Fruit fly (Drosophila melanogaster) whole organism, embryonic: ENCODE results near the gene CG13055.

Experiments used
- ATbp ChIP-seq: fragments of 200-800 bp; sonication (Bioruptor generic); optimal IDR thresholded peaks from 2 replicates; lab custom pipeline; 2017; ENCODE audit warnings: missing biosample characterization, mild to moderate bottlenecking, missing genetic modification characterization, missing genetic modification reagents
- Aef1 ChIP-seq: fragments of 200-800 bp; sonication (Bioruptor generic); IDR thresholded peaks from 3 replicates; pipeline ENCODE4 v1.3.6; 2022; ENCODE audit warnings: missing biosample characterization, missing genetic modification characterization
- Bdp1 ChIP-seq: fragments of 200-800 bp; sonication (Bioruptor generic); optimal IDR thresholded peaks from 3 replicates; lab custom pipeline; 2016; ENCODE audit warnings: missing biosample characterization, missing genetic modification characterization
- CG10209 ChIP-seq: fragments of 200-800 bp; sonication (Bioruptor generic); optimal IDR thresholded peaks from 3 replicates; lab custom pipeline; 2017; ENCODE audit warnings: missing biosample characterization, mild to moderate bottlenecking, missing genetic modification characterization, missing genetic modification reagents
- CG10274 ChIP-seq: fragments of 200-800 bp; sonication (Bioruptor generic); optimal IDR thresholded peaks from 3 replicates; lab custom pipeline; 2017; ENCODE audit warnings: missing biosample characterization, mild to moderate bottlenecking, missing genetic modification characterization
- CG10959 ChIP-seq: fragments of 200-800 bp; sonication (Bioruptor generic); IDR thresholded peaks from 2 replicates; pipeline ENCODE4 v1.3.6; 2022; ENCODE audit warnings: missing biosample characterization, missing genetic modification characterization
- CG13424 ChIP-seq: fragments of 200-800 bp; sonication (Bioruptor generic); optimal IDR thresholded peaks from 2 replicates; lab custom pipeline; 2019; ENCODE audit warnings: missing biosample characterization, mild to moderate bottlenecking, missing genetic modification characterization, moderate library complexity
- CG15011 ChIP-seq: fragments of 200-800 bp; sonication (Bioruptor generic); optimal IDR thresholded peaks from 3 replicates; lab custom pipeline; 2018; ENCODE audit warnings: missing biosample characterization, mild to moderate bottlenecking, missing genetic modification characterization
- CG15073 ChIP-seq: fragments of 200-800 bp; sonication (Bioruptor generic); optimal IDR thresholded peaks from 2 replicates; lab custom pipeline; 2016; ENCODE audit warnings: missing biosample characterization, missing genetic modification characterization
- CG1603 ChIP-seq: fragments of 200-800 bp; sonication (Bioruptor generic); optimal IDR thresholded peaks from 2 replicates; lab custom pipeline; 2019; ENCODE audit warnings: missing biosample characterization, mild to moderate bottlenecking, missing genetic modification characterization, moderate library complexity
- CG17385 ChIP-seq: fragments of 200-800 bp; sonication (Bioruptor generic); optimal IDR thresholded peaks from 3 replicates; lab custom pipeline; 2018; ENCODE audit warnings: missing biosample characterization, mild to moderate bottlenecking, missing genetic modification characterization
- CG3065 ChIP-seq: fragments of 200-800 bp; sonication (Bioruptor generic); optimal IDR thresholded peaks from 2 replicates; lab custom pipeline; 2016; ENCODE audit warnings: missing biosample characterization, missing genetic modification characterization
- CG3726 ChIP-seq: fragments of 200-800 bp; sonication (Bioruptor generic); IDR thresholded peaks from 3 replicates; pipeline ENCODE4, ENCODE4 v1.3.6; 2022; ENCODE audit warnings: missing biosample characterization, missing genetic modification characterization
- CG4282 ChIP-seq: fragments of 200-800 bp; sonication (Bioruptor generic); optimal IDR thresholded peaks from 2 replicates; lab custom pipeline; 2016; ENCODE audit warnings: missing biosample characterization, missing genetic modification characterization
- CG6854 ChIP-seq: fragments of 200-800 bp; sonication (Bioruptor generic); optimal IDR thresholded peaks from 3 replicates; lab custom pipeline; 2017; ENCODE audit warnings: missing biosample characterization, mild to moderate bottlenecking, missing genetic modification characterization
- CG7357 ChIP-seq: fragments of 200-800 bp; sonication (Bioruptor generic); IDR thresholded peaks from 3 replicates; pipeline ENCODE4 v1.3.6; 2022; ENCODE audit warnings: missing biosample characterization, missing genetic modification characterization
- CG7928 ChIP-seq: fragments of 200-800 bp; sonication (Bioruptor generic); optimal IDR thresholded peaks from 2 replicates; lab custom pipeline; 2017; ENCODE audit warnings: missing biosample characterization, mild to moderate bottlenecking, missing genetic modification characterization
- CG7987 ChIP-seq: fragments of 200-800 bp; sonication (Bioruptor generic); optimal IDR thresholded peaks from 2 replicates; lab custom pipeline; 2018; ENCODE audit warnings: missing biosample characterization, mild to moderate bottlenecking, missing genetic modification characterization, moderate library complexity
- CG8478 ChIP-seq: fragments of >200 bp; optimal IDR thresholded peaks from 2 replicates; lab custom pipeline; 2018
- CG9797 ChIP-seq: fragments of 200-800 bp; sonication (Bioruptor generic); optimal IDR thresholded peaks from 3 replicates; lab custom pipeline; 2018; ENCODE audit warnings: missing biosample characterization, mild to moderate bottlenecking, missing genetic modification characterization
- CG9932 ChIP-seq: fragments of 200-800 bp; sonication (Bioruptor generic); IDR thresholded peaks from 2 replicates; pipeline ENCODE4 v1.3.6; 2022; ENCODE audit warnings: missing biosample characterization, missing genetic modification characterization
- Dfd ChIP-seq, 2 experiments: fragments of >200 bp; optimal IDR thresholded peaks; 2 replicates each; lab custom pipeline; 2017; ENCODE audit warnings: missing biosample characterization in 2 of 2, missing genetic modification characterization in 2 of 2
- E2f1 ChIP-seq: fragments of 200-800 bp; sonication (Bioruptor generic); IDR thresholded peaks from 2 replicates; pipeline ENCODE4 v1.3.6; 2022; ENCODE audit warnings: missing biosample characterization, missing genetic modification characterization
- Hey ChIP-seq: fragments of 200-800 bp; sonication (Bioruptor generic); optimal IDR thresholded peaks from 3 replicates; lab custom pipeline; 2018; ENCODE audit warnings: missing biosample characterization, mild to moderate bottlenecking, missing genetic modification characterization
- Hr78 ChIP-seq, 2 experiments: fragments of 200-800 bp in 1 of 2; fragments of >200 bp in 1 of 2; sonication (Bioruptor generic) in 1 of 2; optimal IDR thresholded peaks; 2 replicates each; lab custom pipeline; 2017 to 2019; ENCODE audit warnings: missing biosample characterization in 2 of 2, missing genetic modification characterization in 2 of 2, mild to moderate bottlenecking in 1 of 2, moderate library complexity in 1 of 2
- NFAT ChIP-seq: fragments of 200-800 bp; sonication (Bioruptor generic); IDR thresholded peaks from 2 replicates; pipeline ENCODE4 v1.3.6; 2022; ENCODE audit warnings: missing biosample characterization, missing genetic modification characterization
- Ptx1 ChIP-seq: fragments of 200-800 bp; sonication (Bioruptor generic); IDR thresholded peaks from 2 replicates; pipeline ENCODE4 v1.3.6; 2022; ENCODE audit warnings: missing biosample characterization, missing genetic modification characterization
- Rx ChIP-seq: fragments of 200-800 bp; sonication (Bioruptor generic); IDR thresholded peaks from 2 replicates; pipeline ENCODE4 v1.3.6; 2022; ENCODE audit warnings: missing biosample characterization, missing genetic modification characterization
- Sry-β ChIP-seq: fragments of 200-800 bp; sonication (Bioruptor generic); optimal IDR thresholded peaks from 2 replicates; lab custom pipeline; 2018; ENCODE audit warnings: missing biosample characterization, mild to moderate bottlenecking, missing genetic modification characterization, moderate library complexity
- al ChIP-seq: fragments of 200-800 bp; sonication (Bioruptor generic); IDR thresholded peaks from 2 replicates; pipeline ENCODE4 v1.3.6; 2022; ENCODE audit warnings: missing biosample characterization, missing genetic modification characterization
- amos ChIP-seq: fragments of 200-800 bp; sonication (Bioruptor generic); IDR thresholded peaks from 2 replicates; pipeline ENCODE4 v1.3.6; 2022; ENCODE audit warnings: missing biosample characterization, missing genetic modification characterization; ENCODE audit not compliant: partially characterized antibody
- ase ChIP-seq: fragments of 200-800 bp; sonication (Bioruptor generic); IDR thresholded peaks from 3 replicates; pipeline ENCODE4 v1.3.6; 2022; ENCODE audit warnings: missing biosample characterization, missing genetic modification characterization
- bigmax ChIP-seq: fragments of 200-800 bp; sonication (Bioruptor generic); optimal IDR thresholded peaks from 2 replicates; lab custom pipeline; 2018; ENCODE audit warnings: missing biosample characterization, mild to moderate bottlenecking, missing genetic modification characterization
- dmrt11E ChIP-seq: fragments of 200-800 bp; sonication (Bioruptor generic); optimal IDR thresholded peaks from 3 replicates; lab custom pipeline; 2018; ENCODE audit warnings: missing biosample characterization, mild to moderate bottlenecking, missing genetic modification characterization, moderate library complexity
- dpn ChIP-seq, 2 experiments: fragments of 200-800 bp; sonication (Bioruptor generic); optimal IDR thresholded peaks; 3 replicates each; lab custom pipeline; 2016; ENCODE audit warnings: missing biosample characterization in 2 of 2, missing genetic modification characterization in 2 of 2
- fd64A ChIP-seq: fragments of 200-800 bp; sonication (Bioruptor generic); optimal IDR thresholded peaks from 3 replicates; lab custom pipeline; 2018; ENCODE audit warnings: missing biosample characterization, mild to moderate bottlenecking, missing genetic modification characterization
- fd96Cb ChIP-seq: fragments of 200-800 bp; sonication (Bioruptor generic); optimal IDR thresholded peaks from 2 replicates; lab custom pipeline; 2018; ENCODE audit warnings: missing biosample characterization, mild to moderate bottlenecking, missing genetic modification characterization, moderate library complexity
- fru ChIP-seq: fragments of >200 bp; optimal IDR thresholded peaks from 2 replicates; lab custom pipeline; 2017
- knrl ChIP-seq: fragments of 200-800 bp; sonication (Bioruptor generic); IDR thresholded peaks from 3 replicates; pipeline ENCODE4 v1.3.6; 2022; ENCODE audit warnings: missing biosample characterization, missing genetic modification characterization; ENCODE audit not compliant: partially characterized antibody
- lbe ChIP-seq: fragments of 200-800 bp; sonication (Bioruptor generic); optimal IDR thresholded peaks from 2 replicates; lab custom pipeline; 2016; ENCODE audit warnings: missing biosample characterization, mild to moderate bottlenecking, missing genetic modification characterization
- mirr ChIP-seq: fragments of 200-800 bp; sonication (Bioruptor generic); optimal IDR thresholded peaks from 3 replicates; lab custom pipeline; 2018; ENCODE audit warnings: missing biosample characterization, mild to moderate bottlenecking, missing genetic modification characterization
- nau ChIP-seq: fragments of 200-800 bp; sonication (Bioruptor generic); optimal IDR thresholded peaks from 3 replicates; lab custom pipeline; 2017; ENCODE audit warnings: missing biosample characterization, mild to moderate bottlenecking, missing genetic modification characterization, missing genetic modification reagents
- otp ChIP-seq: fragments of 200-800 bp; sonication (Bioruptor generic); IDR thresholded peaks from 3 replicates; pipeline ENCODE4, ENCODE4 v1.3.6; 2022; ENCODE audit warnings: missing biosample characterization, missing genetic modification characterization
- pho ChIP-seq: fragments of 200-800 bp; sonication (Bioruptor generic); optimal IDR thresholded peaks from 2 replicates; lab custom pipeline; 2016; ENCODE audit warnings: missing biosample characterization, missing genetic modification characterization
- phol ChIP-seq: fragments of 200-800 bp; sonication (Bioruptor generic); optimal IDR thresholded peaks from 3 replicates; lab custom pipeline; 2018; ENCODE audit warnings: missing biosample characterization, mild to moderate bottlenecking, missing genetic modification characterization, moderate library complexity
- ranshi ChIP-seq: fragments of 200-800 bp; sonication (Bioruptor generic); IDR thresholded peaks from 2 replicates; pipeline ENCODE4 v1.3.6; 2022; ENCODE audit warnings: missing biosample characterization, missing genetic modification characterization
- row ChIP-seq: fragments of 200-800 bp; sonication (Bioruptor generic); IDR thresholded peaks from 3 replicates; pipeline ENCODE4 v1.3.6; 2022; ENCODE audit warnings: missing biosample characterization, missing genetic modification characterization
- slou ChIP-seq: fragments of 200-800 bp; sonication (Bioruptor generic); optimal IDR thresholded peaks from 3 replicates; lab custom pipeline; 2016; ENCODE audit warnings: missing biosample characterization, missing genetic modification characterization
- tin ChIP-seq: fragments of 200-800 bp; sonication (Bioruptor generic); optimal IDR thresholded peaks from 3 replicates; lab custom pipeline; 2016; ENCODE audit warnings: missing biosample characterization, missing genetic modification characterization
- usp ChIP-seq: fragments of >200 bp; optimal IDR thresholded peaks from 2 replicates; lab custom pipeline; 2017; ENCODE audit warnings: missing biosample characterization, missing genetic modification characterization
- zf30C ChIP-seq: fragments of 200-800 bp; sonication (Bioruptor generic); optimal IDR thresholded peaks from 3 replicates; lab custom pipeline; 2018; ENCODE audit warnings: missing biosample characterization, mild to moderate bottlenecking, missing genetic modification characterization

CG13055 gene

dm6 chr3L:16228659-16229205 is 23.4 kb downstream of the CG13055 start, which contains the start of gene Tmx3 (continued):
- TF ChIP-seq usp (GFP tag; lab: Kevin White, UChicago) = no peak
- no peak for TF ChIP-seq Hr78 (GFP tag; optimal IDR thresholded peaks at IDR 0.05; lab: Kevin White, UChicago)
- TF ChIP-seq Hey (tag; lab: Kevin White, UChicago) = no peak
- peak; percentile 89 for TF ChIP-seq dmrt11E (tag; lab: Kevin White, UChicago)
- TF ChIP-seq Bdp1 (GFP tag; lab: Kevin White, UChicago) = no peak
- TF ChIP-seq CG10274 (GFP tag; lab: Kevin White, UChicago) = no peak
- peak; percentile 90 for TF ChIP-seq Aef1 (GFP tag; lab: Robert Waterston, UW)
- TF ChIP-seq CG4282 (GFP tag; lab: Kevin White, UChicago) = peak; percentile 3
- peak; percentile 71 for TF ChIP-seq tin (GFP tag; lab: Kevin White, UChicago)
- TF ChIP-seq CG15073 = peak; percentile 42
- no peak for TF ChIP-seq mirr (GFP tag; lab: Kevin White, UChicago)
- TF ChIP-seq CG9932 (GFP tag; lab: Robert Waterston, UW) = peak; percentile 96
- TF ChIP-seq nau (GFP tag; lab: Kevin White, UChicago) = peak; percentile 39
- TF ChIP-seq CG1603 (tag; lab: Kevin White, UChicago) = peak; percentile 38
- TF ChIP-seq amos (GFP tag; lab: Robert Waterston, UW) = no peak
- no peak; the same call in 2 of the 3 replicates for TF ChIP-seq knrl (GFP tag; lab: Robert Waterston, UW)
- TF ChIP-seq CG13424 (tag; lab: Kevin White, UChicago) = peak; percentile 92
- TF ChIP-seq CG8478 (lab: Kevin White, UChicago) = no peak
- peak; percentile 91 for TF ChIP-seq otp (GFP tag; lab: Robert Waterston, UW)
- peak; percentile 11 for TF ChIP-seq CG6854
- TF ChIP-seq ATbp (GFP tag; lab: Kevin White, UChicago) = peak; percentile 50
- no peak for TF ChIP-seq fd64A
- TF ChIP-seq dpn (GFP tag; optimal IDR thresholded peaks at IDR 0.05; lab: Kevin White, UChicago) = peak; percentile 66 to 90
- TF ChIP-seq CG3065 (GFP tag; lab: Kevin White, UChicago) = peak; percentile 82
- TF ChIP-seq CG3726 (GFP tag; lab: Robert Waterston, UW) = peak; percentile 89
- peak; percentile 94 for TF ChIP-seq row
- peak; percentile 94 for TF ChIP-seq NFAT (GFP tag; lab: Robert Waterston, UW)
- peak; percentile 77 for TF ChIP-seq CG7357 (GFP tag; lab: Robert Waterston, UW)
- peak; percentile 89 for TF ChIP-seq Rx (GFP tag; lab: Robert Waterston, UW)
- peak; percentile 95 for TF ChIP-seq Ptx1 (GFP tag; lab: Robert Waterston, UW)
- TF ChIP-seq CG15011 (GFP tag; lab: Kevin White, UChicago) = peak; percentile 54
- TF ChIP-seq CG9797 (GFP tag; lab: Kevin White, UChicago) = peak; percentile 38
- no peak for TF ChIP-seq Dfd (GFP tag; optimal IDR thresholded peaks at IDR 0.05; lab: Kevin White, UChicago)
- peak; percentile 90 for TF ChIP-seq al (GFP tag; lab: Robert Waterston, UW)
- TF ChIP-seq slou (GFP tag; lab: Kevin White, UChicago) = peak; percentile 67
- peak; percentile 99 for TF ChIP-seq CG10959 (GFP tag; lab: Robert Waterston, UW)
- no peak for TF ChIP-seq bigmax (GFP tag; lab: Kevin White, UChicago)
- TF ChIP-seq Sry-β (GFP tag; lab: Kevin White, UChicago) = no peak
- no peak for TF ChIP-seq CG7987
- TF ChIP-seq pho (GFP tag; lab: Kevin White, UChicago) = peak; percentile 71
- peak; percentile 89 for TF ChIP-seq fd96Cb (tag; lab: Kevin White, UChicago)
- peak; percentile 95 for TF ChIP-seq ranshi (GFP tag; lab: Robert Waterston, UW)
- TF ChIP-seq CG7928 (GFP tag; lab: Kevin White, UChicago) = peak; percentile 33
- no peak for TF ChIP-seq zf30C (GFP tag; lab: Kevin White, UChicago)
- TF ChIP-seq ase (GFP tag; lab: Robert Waterston, UW) = peak; percentile 86
- peak; percentile 92 for TF ChIP-seq E2f1 (GFP tag; lab: Robert Waterston, UW)
- TF ChIP-seq phol (tag; lab: Kevin White, UChicago) = peak; percentile 92
- peak; percentile 90 for TF ChIP-seq CG10209 (GFP tag; lab: Kevin White, UChicago)
- TF ChIP-seq fru = no peak
- peak; percentile 64 for TF ChIP-seq lbe
- TF ChIP-seq CG17385 (GFP tag; lab: Kevin White, UChicago) = peak; percentile 82
